Fruit fly (Drosophila melanogaster) whole organism, wandering third instar larva: ENCODE measurements around the gene CG31249.
A peak's percentile ranks its signal among the peaks of the same experiment; 100 is the strongest.

Experiments used
- CrebA ChIP-seq: fragments of 200-800 bp; sonication (Bioruptor generic); optimal IDR thresholded peaks from 2 replicates; lab custom pipeline; 2016; ENCODE audit warnings: missing biosample characterization, mild to moderate bottlenecking, missing genetic modification characterization, borderline replicate concordance
- Vsx2 ChIP-seq: fragments of 200-300, 225-300 bp; sonication (Bioruptor generic); optimal IDR thresholded peaks from 2 replicates; lab custom pipeline; 2018; ENCODE audit warnings: missing biosample characterization, missing genetic modification characterization; ENCODE audit not compliant: partially characterized antibody
- dl ChIP-seq, 2 experiments: fragments of 175-275, 200-275 bp in 1 of 2; fragments of 200-275 bp in 1 of 2; sonication (Bioruptor generic); optimal IDR thresholded peaks; lab custom pipeline; 2018; ENCODE audit warnings: mild to moderate bottlenecking in 2 of 2, missing biosample characterization in 2 of 2, missing genetic modification characterization in 2 of 2, moderate library complexity in 2 of 2; ENCODE audit not compliant: partially characterized antibody in 2 of 2, insufficient read depth in 1 of 2
- fru ChIP-seq: fragments of 200-800 bp; sonication (Bioruptor generic); optimal IDR thresholded peaks from 3 replicates; lab custom pipeline; 2016; ENCODE audit warnings: missing biosample characterization, mild to moderate bottlenecking, missing genetic modification characterization
- h ChIP-seq: fragments of 200-800 bp; sonication (Bioruptor generic); optimal IDR thresholded peaks from 3 replicates; lab custom pipeline; 2016; ENCODE audit warnings: missing biosample characterization, mild to moderate bottlenecking, missing genetic modification characterization
- lola ChIP-seq: fragments of >200 bp; optimal IDR thresholded peaks from 2 replicates; lab custom pipeline; 2017; ENCODE audit warnings: missing biosample characterization, missing genetic modification characterization
- pan ChIP-seq: fragments of >200 bp; optimal IDR thresholded peaks from 2 replicates; lab custom pipeline; 2017
- psq ChIP-seq: fragments of 200-800 bp; sonication (Bioruptor generic); optimal IDR thresholded peaks from 3 replicates; lab custom pipeline; 2017; ENCODE audit warnings: missing biosample characterization, mild to moderate bottlenecking, missing genetic modification characterization, moderate library complexity
- tai ChIP-seq: sonication (Bioruptor generic); optimal IDR thresholded peaks from 2 replicates; lab custom pipeline; 2016; ENCODE audit warnings: missing biosample characterization, missing genetic modification characterization

DNA sequence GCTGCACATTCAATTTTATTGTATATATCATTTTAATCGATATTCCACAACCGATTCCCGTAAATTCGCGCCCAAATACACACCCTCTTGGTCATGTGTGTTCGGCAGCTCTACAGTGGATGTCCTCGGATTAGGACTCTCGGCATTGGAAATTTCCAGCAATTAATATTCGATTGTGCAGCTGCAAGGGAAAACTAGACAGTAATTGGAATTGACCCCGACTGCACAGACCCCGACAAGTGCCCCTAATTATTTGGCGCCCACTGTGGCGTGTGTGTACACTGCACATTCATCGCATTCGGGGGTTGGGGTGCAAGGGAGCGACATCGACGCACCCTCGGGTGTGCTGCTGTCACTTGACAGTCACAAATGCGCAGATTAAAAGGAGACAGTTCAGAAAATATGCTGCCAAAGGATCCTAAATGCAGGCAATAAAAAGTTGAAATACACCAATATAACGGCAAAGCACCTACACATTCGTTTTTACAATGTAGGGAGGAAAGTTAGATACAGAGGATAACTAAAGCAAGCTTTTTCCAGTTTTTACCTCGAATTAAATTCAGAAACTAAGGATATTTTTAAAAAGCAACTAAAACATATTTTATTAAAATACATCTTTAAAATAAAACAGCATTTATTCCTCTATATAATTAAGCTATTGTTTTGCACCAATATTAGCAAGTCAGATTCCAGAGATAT is 22.1 kb upstream of the CG31249 start:
- no peak for TF ChIP-seq CrebA (GFP tag; lab: Kevin White, UChicago)
- peak; percentile 17 for TF ChIP-seq h (GFP tag; lab: Kevin White, UChicago)
- TF ChIP-seq pan (lab: Kevin White, UChicago) = no peak
- no peak for TF ChIP-seq dl (GFP tag; optimal IDR thresholded peaks at IDR 0.05; lab: Kevin White, UChicago; ENCODE audit: insufficient read depth in 1 of 2, partially characterized antibody in 2 of 2)
- TF ChIP-seq psq (GFP tag; lab: Kevin White, UChicago) = peak; percentile 27
- peak; percentile 20 for TF ChIP-seq fru
- no peak for TF ChIP-seq lola
- no peak for TF ChIP-seq Vsx2
- TF ChIP-seq tai = no peak
